Fruit fly (Drosophila melanogaster) whole organism: ENCODE measurements around the gene CG43064.

Experiments
- CG8478 ChIP-seq: fragments of >200 bp; optimal IDR thresholded peaks from 2 replicates; lab custom pipeline; 2018; ENCODE audit warnings: inconsistent platforms
- EcR ChIP-seq, 2 experiments: fragments of >200 bp; optimal IDR thresholded peaks; 2 replicates each; lab custom pipeline; 2017; ENCODE audit warnings: missing biosample characterization in 2 of 2, missing genetic modification characterization in 2 of 2, missing genetic modification reagents in 2 of 2
- pan ChIP-seq: fragments of >200 bp; optimal IDR thresholded peaks from 2 replicates; lab custom pipeline; 2017
- psq ChIP-seq: fragments of >200 bp; optimal IDR thresholded peaks from 2 replicates; lab custom pipeline; 2017
- usp ChIP-seq: fragments of >200 bp; optimal IDR thresholded peaks from 2 replicates; lab custom pipeline; 2017; ENCODE audit warnings: missing biosample characterization, missing genetic modification characterization, mixed read lengths

- TF ChIP-seq psq (no peak), usp (GFP tag; lab: Kevin White, UChicago) (no peak), CG8478 (lab: Kevin White, UChicago) (no peak), EcR (GFP tag; optimal IDR thresholded peaks at IDR 0.05; lab: Kevin White, UChicago) (no peak), pan (no peak)
Observed at dm6 chr3L:11878815-11879214, 42.3 kb upstream of the CG43064 start, which contains the start of gene Sprn.
